Worm (Caenorhabditis elegans): Measurements from ENCODE around the gene utp-20.

DNA sequence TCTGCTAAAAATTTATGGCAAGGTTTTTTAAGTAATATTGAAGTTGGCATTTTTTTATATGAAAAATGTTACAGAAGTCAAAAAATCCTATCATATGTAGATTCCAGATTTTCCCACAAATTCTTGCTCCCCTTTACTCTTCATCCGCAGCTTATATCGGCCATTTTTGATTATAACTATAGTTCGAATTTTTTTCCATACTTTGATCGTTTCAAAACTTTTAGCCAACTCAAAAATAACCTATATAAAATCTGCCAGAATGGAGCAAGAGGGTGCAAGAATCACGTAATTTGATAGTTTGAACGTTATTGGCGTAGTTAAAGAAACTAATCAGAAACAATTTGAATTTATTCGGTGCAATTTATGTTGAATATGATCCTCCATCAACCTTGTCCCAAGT, 12.2 kb upstream of the utp-20 start:
- TF ChIP-seq rnt-1 (tag; optimal IDR thresholded peaks at IDR 0.05) (no peak), pag-3 (tag; optimal IDR thresholded peaks at IDR 0.05; ENCODE audit: borderline replicate concordance) (no peak), K09A11.1 (tag; optimal IDR thresholded peaks at IDR 0.05; ENCODE audit: insufficient read depth) (no peak), fkh-10 (GFP tag; optimal IDR thresholded peaks at IDR 0.05) (no peak), ama-1 (optimal IDR thresholded peaks at IDR 0.05) (no peak), tbx-2 (tag; optimal IDR thresholded peaks at IDR 0.05) (no peak), K02D7.2 (tag; optimal IDR thresholded peaks at IDR 0.05) (no peak), pha-4 (tag; optimal IDR thresholded peaks at IDR 0.05) (no peak)
